Worm (Caenorhabditis elegans): Measurements from ENCODE around the gene hda-5.

hda-5 gene

DNA sequence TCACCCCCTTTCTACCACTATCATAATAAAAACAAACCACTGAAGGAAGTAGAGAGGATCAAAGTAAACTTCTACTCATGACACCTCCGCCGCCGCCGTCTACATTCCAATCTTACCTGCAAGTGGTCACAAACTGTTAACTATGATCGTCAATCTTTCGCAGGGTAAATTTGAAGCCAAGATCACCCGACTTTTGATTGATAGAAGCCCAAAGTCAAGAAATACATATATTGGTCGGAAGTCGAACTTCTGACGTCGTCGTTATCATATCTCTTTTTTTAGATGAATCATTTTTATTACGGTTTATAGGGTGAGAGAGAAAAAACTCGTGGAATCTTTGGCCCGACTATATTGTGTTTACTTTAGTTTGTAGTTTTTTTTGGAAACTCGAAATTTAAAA is 39.5 kb downstream of the hda-5 start (continued):
- TF ChIP-seq aptf-2 (GFP tag; conservative IDR thresholded peaks at IDR 0.05): no peak
- TF ChIP-seq nfyb-1 (GFP tag; IDR thresholded peaks at IDR 0.05): no peak
- peak; percentile 43 for TF ChIP-seq ztf-26 (tag; optimal IDR thresholded peaks at IDR 0.05)
- no peak for TF ChIP-seq F10E7.11 (tag; optimal IDR thresholded peaks at IDR 0.05)
- no peak for TF ChIP-seq B0336.3 (GFP tag; IDR thresholded peaks at IDR 0.05)
- TF ChIP-seq lsy-27 (tag; optimal IDR thresholded peaks at IDR 0.05; ENCODE audit: borderline replicate concordance, insufficient read depth): no peak
- no peak for TF ChIP-seq ztf-25 (GFP tag; IDR thresholded peaks at IDR 0.05)

DNA sequence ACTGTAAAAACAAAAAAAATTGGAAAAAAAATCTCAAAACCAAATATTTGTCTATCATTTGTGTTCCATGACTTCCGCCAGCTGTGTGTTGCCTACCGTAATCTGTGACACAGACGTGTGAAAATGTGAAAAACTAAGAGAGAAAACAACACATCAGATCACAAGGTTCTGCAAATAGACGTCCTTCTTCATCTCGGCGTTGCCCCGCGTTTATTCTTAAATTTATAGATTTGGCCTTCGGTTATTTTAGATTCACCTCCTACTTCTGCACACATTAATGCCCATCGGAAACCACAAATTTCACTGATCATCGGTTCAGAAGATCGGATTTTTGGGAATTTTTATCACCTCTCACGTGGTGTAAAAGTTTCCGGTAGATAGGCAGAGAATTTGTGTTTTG is 40.3 kb downstream of the hda-5 start:
- TF ChIP-seq nhr-120 (GFP tag; IDR thresholded peaks at IDR 0.05) (no peak), nfya-2 (GFP tag; IDR thresholded peaks at IDR 0.05) (no peak), dpff-1 (tag; optimal IDR thresholded peaks at IDR 0.05) (no peak), hsf-1 (GFP tag; IDR thresholded peaks at IDR 0.05) (no peak), F23B12.7 (tag; optimal IDR thresholded peaks at IDR 0.05; ENCODE audit: insufficient read depth) (no peak), nfyb-1 (GFP tag; IDR thresholded peaks at IDR 0.05) (no peak), fkh-3 (tag; optimal IDR thresholded peaks at IDR 0.05) (no peak), hrde-1 (tag; optimal IDR thresholded peaks at IDR 0.05; ENCODE audit: borderline replicate concordance) (no peak), somi-1 (GFP tag; optimal IDR thresholded peaks at IDR 0.05) (no peak), B0261.1 (tag; optimal IDR thresholded peaks at IDR 0.05) (no peak), lsy-27 (tag; optimal IDR thresholded peaks at IDR 0.05; ENCODE audit: borderline replicate concordance, insufficient read depth) (no peak), lir-1 (GFP tag; conservative IDR thresholded peaks at IDR 0.05) (no peak), snpc-1.1 (tag; optimal IDR thresholded peaks at IDR 0.05; ENCODE audit: insufficient read depth) (no peak), F10E7.11 (tag; optimal IDR thresholded peaks at IDR 0.05) (no peak), akir-1 (GFP tag; optimal IDR thresholded peaks at IDR 0.05) (no peak), rpc-1 (optimal IDR thresholded peaks at IDR 0.05) (no peak), rpc-1 (tag; optimal IDR thresholded peaks at IDR 0.05) (no peak), Y53G8AR.9 (GFP tag; conservative IDR thresholded peaks at IDR 0.05) (no peak), ccch-3 (GFP tag; optimal IDR thresholded peaks at IDR 0.05) (no peak), repo-1 (tag; optimal IDR thresholded peaks at IDR 0.05) (no peak), F39B2.1 (GFP tag; IDR thresholded peaks at IDR 0.05) (no peak)

DNA sequence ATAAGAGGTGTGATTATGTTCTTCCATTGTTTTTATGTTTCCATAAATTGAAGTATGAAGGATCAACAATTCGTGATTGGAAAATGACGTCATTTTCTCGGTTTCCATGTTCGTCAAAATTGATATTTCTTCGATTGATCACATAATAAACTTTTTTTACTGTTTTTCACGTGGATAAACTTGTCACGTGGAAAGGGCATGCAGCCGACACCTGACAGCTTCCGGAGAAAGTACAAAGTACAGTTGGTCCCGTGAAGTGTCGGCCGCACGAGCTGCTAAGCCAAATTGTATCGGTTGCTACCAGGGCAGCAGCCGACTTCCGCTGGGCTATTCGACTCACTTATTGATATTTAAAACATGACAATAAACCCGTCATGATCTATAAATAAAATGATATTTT is 42.8 kb downstream of the hda-5 start:
- TF ChIP-seq ztf-26 (tag; optimal IDR thresholded peaks at IDR 0.05) (peak; percentile 61), lin-26 (GFP tag; IDR thresholded peaks at IDR 0.05) (0 out of 2 replicates have a peak, but pooled peaks have one; percentile 38), atf-7 (tag; optimal IDR thresholded peaks at IDR 0.05) (peak; percentile 50), nhr-80 (tag; optimal IDR thresholded peaks at IDR 0.05) (no peak), lag-1 (GFP tag; IDR thresholded peaks at IDR 0.05) (no peak), sptf-2 (GFP tag; optimal IDR thresholded peaks at IDR 0.05) (no peak), attf-3 (GFP tag; conservative IDR thresholded peaks at IDR 0.05) (no peak), D2030.7 (GFP tag; IDR thresholded peaks at IDR 0.05) (no peak), ceh-27 (GFP tag; optimal IDR thresholded peaks at IDR 0.05) (no peak), hmg-20 (GFP tag; IDR thresholded peaks at IDR 0.05) (no peak), rec-8 (tag; optimal IDR thresholded peaks at IDR 0.05) (no peak), ceh-91 (GFP tag; IDR thresholded peaks at IDR 0.05) (no peak), F23B12.7 (tag; optimal IDR thresholded peaks at IDR 0.05; ENCODE audit: insufficient read depth) (no peak), somi-1 (GFP tag; optimal IDR thresholded peaks at IDR 0.05) (peak; percentile 18), mcd-1 (GFP tag; IDR thresholded peaks at IDR 0.05) (no peak), nhr-120 (GFP tag; IDR thresholded peaks at IDR 0.05) (no peak), B0035.1 (tag; optimal IDR thresholded peaks at IDR 0.05) (no peak), snpc-4 (GFP tag; optimal IDR thresholded peaks at IDR 0.05) (no peak), snpc-4 (tag; optimal IDR thresholded peaks at IDR 0.05) (peak; percentile 23 to 87 (median 78)), pha-4 (tag; optimal IDR thresholded peaks at IDR 0.05) (no peak)
